Worm (Caenorhabditis elegans): ENCODE measurements around the gene B0524.2.

The B0524.2 gene

ce11 chrIII:1856175-1856574 is 37.7 kb upstream of the B0524.2 start:
- TF ChIP-seq D2030.7 (GFP tag; IDR thresholded peaks at IDR 0.05) (no peak), F57C9.4 (tag; optimal IDR thresholded peaks at IDR 0.05) (no peak), F23B12.7 (tag; optimal IDR thresholded peaks at IDR 0.05; ENCODE audit: insufficient read depth) (no peak), nhr-120 (GFP tag; IDR thresholded peaks at IDR 0.05) (no peak), sptf-2 (GFP tag; optimal IDR thresholded peaks at IDR 0.05) (no peak), hsf-1 (GFP tag; IDR thresholded peaks at IDR 0.05) (no peak), madf-10 (tag; optimal IDR thresholded peaks at IDR 0.05) (no peak)

- TF ChIP-seq F33H1.4 (GFP tag; IDR thresholded peaks at IDR 0.05) (no peak), rec-8 (tag; optimal IDR thresholded peaks at IDR 0.05) (no peak)
These were observed 37.2 kb upstream of the B0524.2 start for ce11 chrIII:1856679-1857078.

- TF ChIP-seq attf-3 (GFP tag; conservative IDR thresholded peaks at IDR 0.05) (peak; percentile 85), nhr-179 (tag; optimal IDR thresholded peaks at IDR 0.05) (no peak), F23B12.7 (tag; optimal IDR thresholded peaks at IDR 0.05; ENCODE audit: insufficient read depth) (peak; percentile 87), repo-1 (tag; optimal IDR thresholded peaks at IDR 0.05) (peak; percentile 96), ztf-28 (GFP tag; IDR thresholded peaks at IDR 0.05) (0 out of 2 replicates have a peak, but pooled peaks have one; percentile 58), ceh-100 (GFP tag; IDR thresholded peaks at IDR 0.05) (peak; percentile 84), F22D6.2 (tag; optimal IDR thresholded peaks at IDR 0.05) (peak; percentile 82), nfya-2 (GFP tag; IDR thresholded peaks at IDR 0.05) (0 out of 2 replicates have a peak, but pooled peaks have one; percentile 85), nhr-120 (GFP tag; IDR thresholded peaks at IDR 0.05) (no peak), attf-5 (GFP tag; optimal IDR thresholded peaks at IDR 0.05) (peak; percentile 93), K12H6.12 (tag; optimal IDR thresholded peaks at IDR 0.05) (peak; percentile 63), F55B11.4 (tag; optimal IDR thresholded peaks at IDR 0.05; ENCODE audit: borderline replicate concordance, insufficient read depth) (no peak), mxl-1 (tag; optimal IDR thresholded peaks at IDR 0.05) (no peak), dpl-1 (GFP tag; optimal IDR thresholded peaks at IDR 0.05) (peak; percentile 99), unc-62 (GFP tag; optimal IDR thresholded peaks at IDR 0.05) (no peak), lin-54 (GFP tag; optimal IDR thresholded peaks at IDR 0.05) (peak; percentile 100), xnd-1 (tag; optimal IDR thresholded peaks at IDR 0.05) (peak; percentile 72), nhr-90 (tag; optimal IDR thresholded peaks at IDR 0.05) (peak; percentile 55), tbx-9 (tag; optimal IDR thresholded peaks at IDR 0.05; ENCODE audit: borderline replicate concordance) (no peak), B0336.3 (GFP tag; IDR thresholded peaks at IDR 0.05) (peak; percentile 96), efl-1 (GFP tag; optimal IDR thresholded peaks at IDR 0.05) (peak; percentile 95), snpc-1.3 (tag; optimal IDR thresholded peaks at IDR 0.05; ENCODE audit: insufficient read depth) (peak; percentile 86), unc-130 (GFP tag; optimal IDR thresholded peaks at IDR 0.05) (peak; percentile 54), dpff-1 (tag; optimal IDR thresholded peaks at IDR 0.05) (peak; percentile 76), mcd-1 (GFP tag; IDR thresholded peaks at IDR 0.05) (peak; percentile 97), ekl-4 (GFP tag; IDR thresholded peaks at IDR 0.05) (peak; percentile 98), B0035.1 (tag; optimal IDR thresholded peaks at IDR 0.05) (peak; percentile 81), ceh-58 (GFP tag; IDR thresholded peaks at IDR 0.05) (peak; percentile 79; the same call in 1 of the 2 replicates), hlh-12 (tag; optimal IDR thresholded peaks at IDR 0.05) (no peak), madf-3 (GFP tag; IDR thresholded peaks at IDR 0.05) (peak; percentile 95), pha-4 (tag; optimal IDR thresholded peaks at IDR 0.05) (peak; percentile 55), nfyb-1 (GFP tag; IDR thresholded peaks at IDR 0.05) (peak; percentile 97), F52B5.7 (tag; optimal IDR thresholded peaks at IDR 0.05) (peak; percentile 79), ama-1 (optimal IDR thresholded peaks at IDR 0.05) (no peak), ama-1 (GFP tag; optimal IDR thresholded peaks at IDR 0.05) (peak in 1 of 2 experiments; percentile 13), madf-8 (GFP tag; conservative IDR thresholded peaks at IDR 0.05) (peak; percentile 73), mes-4 (tag; optimal IDR thresholded peaks at IDR 0.05) (peak; percentile 5), ceh-40 (GFP tag; IDR thresholded peaks at IDR 0.05) (no peak), nhr-27 (tag; optimal IDR thresholded peaks at IDR 0.05) (peak; percentile 55)
These were observed 34.3 kb upstream of the B0524.2 start, which contains the start of gene ddp-1 for ce11 chrIII:1859532-1859931. Gene ddp-1 (plus strand): TSS chrIII:1859888.
